Worm (Caenorhabditis elegans) whole organism, young adult: Measurements from ENCODE around the gene pfn-3.

Experiments used
- B0019.2 ChIP-seq: fragments of 200-800 bp; sonication (Bioruptor generic); conservative IDR thresholded peaks from 2 replicates; pipeline ENCODE4 v1.3.6; 2022; ENCODE audit warnings: missing genetic modification reagents, missing genetic modification characterization, missing compliant biosample characterization
- B0261.1 ChIP-seq: sonication (generic microtip); optimal IDR thresholded peaks from 2 replicates; lab custom pipeline; 2016; ENCODE audit warnings: mild to moderate bottlenecking, missing genetic modification characterization, moderate library complexity, missing compliant biosample characterization
- C06A6.2 ChIP-seq: fragments of 200-800 bp; sonication (Bioruptor generic); conservative IDR thresholded peaks from 2 replicates; pipeline ENCODE4 v1.3.6; 2022; ENCODE audit warnings: missing genetic modification characterization, missing compliant biosample characterization
- F33H1.4 ChIP-seq: fragments of 200-800 bp; sonication (Bioruptor generic); IDR thresholded peaks from 2 replicates; pipeline ENCODE4 v1.3.6; 2022; ENCODE audit warnings: missing genetic modification reagents, missing genetic modification characterization, missing compliant biosample characterization
- F52B5.7 ChIP-seq: sonication (generic microtip); optimal IDR thresholded peaks from 2 replicates; lab custom pipeline; 2016; ENCODE audit warnings: mild to moderate bottlenecking, missing genetic modification characterization, missing compliant biosample characterization
- Y56A3A.18 ChIP-seq: fragments of 200-800 bp; sonication (Bioruptor generic); IDR thresholded peaks from 2 replicates; pipeline ENCODE4 v1.3.6; 2022; ENCODE audit warnings: missing genetic modification reagents, missing genetic modification characterization, missing compliant biosample characterization
- Y95B8A.8 ChIP-seq: fragments of 200-800 bp; sonication (Bioruptor generic); IDR thresholded peaks from 2 replicates; pipeline ENCODE4 v1.3.6; 2022; ENCODE audit warnings: missing genetic modification reagents, missing genetic modification characterization, missing compliant biosample characterization
- aptf-2 ChIP-seq: fragments of 200-800 bp; sonication (Bioruptor generic); conservative IDR thresholded peaks from 2 replicates; pipeline ENCODE4 v1.3.6; 2022; ENCODE audit warnings: missing genetic modification reagents, missing genetic modification characterization, missing compliant biosample characterization
- cebp-1 ChIP-seq, 2 experiments: fragments of 200-800 bp in 1 of 2; sonication (Bioruptor generic) in 1 of 2; sonication (generic microtip) in 1 of 2; IDR thresholded peaks in 1 of 2; optimal IDR thresholded peaks in 1 of 2; 2 replicates each; pipeline versions ENCODE4 v1.3.6 to Lab custom; 2017 to 2022; ENCODE audit warnings: missing compliant biosample characterization in 2 of 2, missing genetic modification characterization in 2 of 2, mild to moderate bottlenecking in 1 of 2, missing genetic modification reagents in 1 of 2, moderate library complexity in 1 of 2
- cebp-2 ChIP-seq: fragments of 200-800 bp; sonication (Bioruptor generic); IDR thresholded peaks from 2 replicates; pipeline ENCODE4 v1.3.6; 2022; ENCODE audit warnings: missing genetic modification characterization, missing compliant biosample characterization
- ceh-100 ChIP-seq: fragments of 200-800 bp; sonication (Bioruptor generic); IDR thresholded peaks from 2 replicates; pipeline ENCODE4 v1.3.6; 2022; ENCODE audit warnings: missing genetic modification reagents, missing genetic modification characterization, missing compliant biosample characterization
- ceh-27 ChIP-seq: fragments of 200-800 bp; sonication (Bioruptor generic); optimal IDR thresholded peaks from 2 replicates; lab custom pipeline; 2018; ENCODE audit warnings: mild to moderate bottlenecking, missing genetic modification characterization, moderate library complexity, missing compliant biosample characterization
- ceh-40 ChIP-seq: fragments of 200-800 bp; sonication (Bioruptor generic); IDR thresholded peaks from 2 replicates; pipeline ENCODE4 v1.3.6; 2022; ENCODE audit warnings: missing genetic modification characterization, missing compliant biosample characterization
- ceh-58 ChIP-seq: fragments of 200-800 bp; sonication (Bioruptor generic); IDR thresholded peaks from 2 replicates; pipeline ENCODE4 v1.3.6; 2022; ENCODE audit warnings: missing genetic modification characterization, missing compliant biosample characterization
- dox-1 ChIP-seq: fragments of 200-800 bp; sonication (Bioruptor generic); IDR thresholded peaks from 2 replicates; pipeline ENCODE4 v1.3.6; 2022; ENCODE audit warnings: missing genetic modification reagents, missing genetic modification characterization, missing compliant biosample characterization
- efl-1 ChIP-seq: fragments of 150-350 bp; optimal IDR thresholded peaks from 2 replicates; lab custom pipeline; 2014; ENCODE audit warnings: missing biosample characterization, missing genetic modification reagents, missing genetic modification characterization
- egl-18 ChIP-seq: fragments of 200-800 bp; sonication (Bioruptor generic); IDR thresholded peaks from 2 replicates; pipeline ENCODE4 v1.3.6; 2022; ENCODE audit warnings: missing genetic modification reagents, missing genetic modification characterization, missing compliant biosample characterization
- ekl-4 ChIP-seq: fragments of 200-800 bp; sonication (Bioruptor generic); IDR thresholded peaks from 2 replicates; pipeline ENCODE4 v1.3.6; 2022; ENCODE audit warnings: missing genetic modification reagents, missing genetic modification characterization, missing compliant biosample characterization
- hlh-26 ChIP-seq: fragments of 200-800 bp; sonication (Bioruptor generic); conservative IDR thresholded peaks from 2 replicates; pipeline ENCODE4 v1.3.6; 2022; ENCODE audit warnings: missing genetic modification reagents, missing genetic modification characterization, missing compliant biosample characterization
- hmg-1.2 ChIP-seq: fragments of 200-800 bp; sonication (Bioruptor generic); IDR thresholded peaks from 2 replicates; pipeline ENCODE4 v1.3.6; 2022; ENCODE audit warnings: missing genetic modification reagents, missing genetic modification characterization, missing compliant biosample characterization
- hsf-1 ChIP-seq: fragments of 200-800 bp; sonication (Bioruptor generic); IDR thresholded peaks from 2 replicates; pipeline ENCODE4 v1.3.6; 2022; ENCODE audit warnings: missing genetic modification reagents, missing genetic modification characterization, missing compliant biosample characterization
- lin-26 ChIP-seq: fragments of 200-800 bp; sonication (Bioruptor generic); IDR thresholded peaks from 2 replicates; pipeline ENCODE4 v1.3.6; 2022; ENCODE audit warnings: missing genetic modification reagents, missing genetic modification characterization, missing compliant biosample characterization
- lin-35 ChIP-seq, 3 experiments: fragments of 150-350 bp in 2 of 3; sonication (generic microtip) in 1 of 3; optimal IDR thresholded peaks; 2 replicates each; lab custom pipeline; 2014 to 2018; ENCODE audit warnings: missing biosample characterization in 3 of 3, missing genetic modification characterization in 3 of 3, missing genetic modification reagents in 3 of 3
- lsy-27 ChIP-seq: sonication (generic microtip); optimal IDR thresholded peaks from 2 replicates; lab custom pipeline; 2017; ENCODE audit warnings: missing genetic modification characterization, mild to moderate bottlenecking, missing compliant biosample characterization, antibody characterized with exemption, missing genotype, borderline replicate concordance; ENCODE audit not compliant: insufficient read depth
- madf-6 ChIP-seq: fragments of 200-800 bp; sonication (Bioruptor generic); IDR thresholded peaks from 2 replicates; pipeline ENCODE4 v1.3.6; 2022; ENCODE audit warnings: missing genetic modification reagents, missing genetic modification characterization, missing compliant biosample characterization
- mes-4 ChIP-seq: sonication (generic microtip); optimal IDR thresholded peaks from 2 replicates; lab custom pipeline; 2016; ENCODE audit warnings: missing genotype, missing genetic modification characterization, missing compliant biosample characterization
- pbrm-1 ChIP-seq: fragments of 200-800 bp; sonication (Bioruptor generic); IDR thresholded peaks from 2 replicates; pipeline ENCODE4 v1.3.6; 2022; ENCODE audit warnings: missing genetic modification reagents, missing genetic modification characterization, missing compliant biosample characterization
- rpc-1 ChIP-seq, 2 experiments: fragments of 150-350 bp in 1 of 2; sonication (generic microtip) in 1 of 2; optimal IDR thresholded peaks; 2 replicates each; lab custom pipeline; 2014 to 2018; ENCODE audit warnings: missing biosample characterization in 1 of 2, missing genetic modification characterization in 1 of 2, missing genetic modification reagents in 1 of 2, missing genotype in 1 of 2
- snpc-1.1 ChIP-seq: sonication (generic microtip); optimal IDR thresholded peaks from 2 replicates; lab custom pipeline; 2017; ENCODE audit warnings: missing genetic modification characterization, mild to moderate bottlenecking, missing compliant biosample characterization, antibody characterized with exemption, moderate library complexity, missing genotype, missing genetic modification reagents; ENCODE audit not compliant: insufficient read depth
- tbp1 ChIP-seq: fragments of 200-800 bp; sonication (Bioruptor generic); optimal IDR thresholded peaks from 2 replicates; lab custom pipeline; 2018; ENCODE audit warnings: mild to moderate bottlenecking, missing genetic modification characterization, missing compliant biosample characterization
- tlf-1 ChIP-seq: fragments of 200-800 bp; sonication (Bioruptor generic); optimal IDR thresholded peaks from 2 replicates; lab custom pipeline; 2018; ENCODE audit warnings: mild to moderate bottlenecking, missing genetic modification characterization, missing compliant biosample characterization
- unc-130 ChIP-seq: sonication (generic microtip); optimal IDR thresholded peaks from 2 replicates; lab custom pipeline; 2016; ENCODE audit warnings: missing genetic modification reagents, missing genetic modification characterization, missing compliant biosample characterization
- zim-3 ChIP-seq: sonication (generic microtip); optimal IDR thresholded peaks from 2 replicates; lab custom pipeline; 2017; ENCODE audit warnings: mild to moderate bottlenecking, missing genetic modification characterization, moderate library complexity, missing compliant biosample characterization
- ztf-25 ChIP-seq: fragments of 200-800 bp; sonication (Bioruptor generic); IDR thresholded peaks from 2 replicates; pipeline ENCODE4 v1.3.6; 2022; ENCODE audit warnings: missing genetic modification reagents, missing genetic modification characterization, missing compliant biosample characterization
- ztf-26 ChIP-seq: sonication (generic microtip); optimal IDR thresholded peaks from 2 replicates; lab custom pipeline; 2017; ENCODE audit warnings: missing genetic modification characterization, missing compliant biosample characterization
- ztf-28 ChIP-seq: fragments of 200-800 bp; sonication (Bioruptor generic); IDR thresholded peaks from 2 replicates; pipeline ENCODE4 v1.3.6; 2022; ENCODE audit warnings: missing genetic modification reagents, missing genetic modification characterization, missing compliant biosample characterization

Gene pfn-3

ce11 chrX:1089133-1089532 is 8.7 kb upstream of the pfn-3 start:
- TF ChIP-seq tbp1 (GFP tag; lab: Kevin White, UChicago) (peak; percentile 74), aptf-2 (no peak), pbrm-1 (GFP tag; lab: Robert Waterston, UW) (peak; percentile 49; the same call in 1 of the 2 replicates), rpc-1 (optimal IDR thresholded peaks at IDR 0.05; lab: Kevin White, UChicago) (peak; percentile 30), rpc-1 (tag; optimal IDR thresholded peaks at IDR 0.05; lab: Kevin White, UChicago) (peak; percentile 65), ztf-25 (GFP tag; lab: Robert Waterston, UW) (0 out of 2 replicates have a peak, but pooled peaks have one; percentile 26), cebp-2 (GFP tag; lab: Robert Waterston, UW) (0 out of 2 replicates have a peak, but pooled peaks have one; percentile 45), B0019.2 (GFP tag; lab: Robert Waterston, UW) (peak; percentile 20; the same call in 1 of the 2 replicates), unc-130 (GFP tag; lab: Kevin White, UChicago) (no peak), ceh-58 (GFP tag; lab: Robert Waterston, UW) (no peak), hmg-1.2 (peak; percentile 30), ceh-100 (GFP tag; lab: Robert Waterston, UW) (0 out of 2 replicates have a peak, but pooled peaks have one; percentile 20), Y95B8A.8 (GFP tag; lab: Robert Waterston, UW) (0 out of 2 replicates have a peak, but pooled peaks have one; percentile 33), snpc-1.1 (tag; lab: Kevin White, UChicago) (no peak), lin-26 (GFP tag; lab: Robert Waterston, UW) (peak; percentile 57; the same call in 1 of the 2 replicates), ekl-4 (GFP tag; lab: Robert Waterston, UW) (0 out of 2 replicates have a peak, but pooled peaks have one; percentile 39)

ce11 chrX:1088048-1088447 is 7.6 kb upstream of the pfn-3 start, which contains the start of gene rei-2:
rei-2 (minus strand) TSS chrX:1088148.
- TF ChIP-seq madf-6 (no peak), ceh-40 (no peak), C06A6.2 (no peak), lsy-27 (tag; lab: Kevin White, UChicago) (no peak), egl-18 (GFP tag; lab: Robert Waterston, UW) (no peak), lin-35 (GFP tag; optimal IDR thresholded peaks at IDR 0.05; lab: Kevin White, UChicago) (no peak), hsf-1 (GFP tag; lab: Robert Waterston, UW) (no peak), F52B5.7 (tag; lab: Kevin White, UChicago) (no peak), ceh-27 (GFP tag; lab: Kevin White, UChicago) (no peak), ztf-26 (tag; lab: Kevin White, UChicago) (no peak), efl-1 (GFP tag; lab: Kevin White, UChicago) (no peak), F33H1.4 (GFP tag; lab: Robert Waterston, UW) (no peak), tlf-1 (GFP tag; lab: Kevin White, UChicago) (no peak), mes-4 (tag; lab: Kevin White, UChicago) (no peak), zim-3 (tag; lab: Kevin White, UChicago) (no peak), lin-26 (GFP tag; lab: Robert Waterston, UW) (no peak), dox-1 (GFP tag; lab: Robert Waterston, UW) (no peak), Y56A3A.18 (GFP tag; lab: Robert Waterston, UW) (no peak), hlh-26 (GFP tag; lab: Robert Waterston, UW) (no peak), ztf-28 (GFP tag; lab: Robert Waterston, UW) (no peak)

DNA sequence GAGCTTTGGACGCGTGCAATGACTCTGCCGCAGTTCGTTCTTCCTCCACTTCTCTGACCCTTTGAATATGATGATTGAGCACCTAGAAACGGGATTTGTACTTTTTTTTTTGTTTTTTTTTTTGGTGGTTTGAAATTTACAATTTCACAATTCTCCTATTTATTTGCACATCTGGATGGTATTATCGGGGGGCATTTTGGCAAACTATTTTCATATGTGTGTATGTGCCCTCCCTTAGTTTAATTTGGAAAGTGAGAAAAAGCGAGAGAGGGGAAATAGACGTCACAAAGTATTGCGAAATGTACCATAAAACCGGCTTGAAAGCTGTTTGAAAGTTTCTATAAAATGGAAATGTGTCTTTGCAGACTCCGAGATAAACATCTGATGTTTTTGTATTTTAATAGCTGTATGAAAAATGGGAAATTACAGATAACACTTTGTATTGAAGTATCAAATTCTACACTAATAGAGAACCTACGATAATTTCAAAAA is 6.0 kb upstream of the pfn-3 start:
- TF ChIP-seq F33H1.4 (GFP tag; lab: Robert Waterston, UW) (no peak), madf-6 (no peak), cebp-1 (GFP tag; IDR thresholded peaks at IDR 0.05; lab: Robert Waterston, UW) (no peak), cebp-1 (tag; optimal IDR thresholded peaks at IDR 0.05; lab: Kevin White, UChicago) (peak; percentile 89), B0261.1 (no peak)
- TF ChIP-seq, all 124 proteins: peak for 1
